Fruit fly (Drosophila melanogaster) whole organism, embryonic: ENCODE data around the gene ldbr.

ENCODE experiments used
- Adf1 ChIP-seq: fragments of 200-800 bp; sonication (Bioruptor generic); IDR thresholded peaks from 2 replicates; pipeline ENCODE4 v1.3.6; 2022; ENCODE audit warnings: missing biosample characterization, missing genetic modification characterization
- B-H1 ChIP-seq: fragments of 200-800 bp; sonication (Bioruptor generic); IDR thresholded peaks from 3 replicates; pipeline ENCODE4 v1.3.6; 2022; ENCODE audit warnings: missing biosample characterization, missing genetic modification characterization
- C15 ChIP-seq: fragments of 200-800 bp; sonication (Bioruptor generic); IDR thresholded peaks from 3 replicates; pipeline ENCODE4 v1.3.6; 2022; ENCODE audit warnings: missing biosample characterization, missing genetic modification characterization
- CG10366 ChIP-seq: fragments of 200-800 bp; sonication (Bioruptor generic); IDR thresholded peaks from 2 replicates; pipeline ENCODE4 v1.3.6; 2022; ENCODE audit warnings: missing biosample characterization, missing genetic modification characterization
- CG12299 ChIP-seq: fragments of 200-800 bp; sonication (Bioruptor generic); optimal IDR thresholded peaks from 2 replicates; lab custom pipeline; 2018; ENCODE audit warnings: missing biosample characterization, mild to moderate bottlenecking, missing genetic modification characterization
- CG14667 ChIP-seq: fragments of 200-800 bp; sonication (Bioruptor generic); IDR thresholded peaks from 2 replicates; pipeline ENCODE4 v1.3.6; 2022; ENCODE audit warnings: missing biosample characterization, missing genetic modification characterization
- CG1529 ChIP-seq: fragments of 200-800 bp; sonication (Bioruptor generic); optimal IDR thresholded peaks from 3 replicates; lab custom pipeline; 2018; ENCODE audit warnings: missing biosample characterization, missing genetic modification characterization
- CG18599 ChIP-seq: fragments of 200-800 bp; sonication (Bioruptor generic); optimal IDR thresholded peaks from 3 replicates; lab custom pipeline; 2017; ENCODE audit warnings: missing biosample characterization, missing genetic modification characterization, mild to moderate bottlenecking, moderate library complexity, missing genetic modification reagents
- CG18619 ChIP-seq: fragments of 200-800 bp; sonication (Bioruptor generic); optimal IDR thresholded peaks from 3 replicates; lab custom pipeline; 2017; ENCODE audit warnings: missing biosample characterization, mild to moderate bottlenecking, missing genetic modification characterization
- CG2199 ChIP-seq: fragments of 200-800 bp; sonication (Bioruptor generic); IDR thresholded peaks from 3 replicates; pipeline ENCODE4 v1.3.6; 2022; ENCODE audit warnings: missing biosample characterization, missing genetic modification characterization
- CG30020 ChIP-seq: fragments of 200-800 bp; optimal IDR thresholded peaks from 2 replicates; lab custom pipeline; 2019; ENCODE audit warnings: missing biosample characterization, mild to moderate bottlenecking, missing genetic modification characterization, moderate library complexity
- CG31441 ChIP-seq: fragments of 200-800 bp; sonication (Bioruptor generic); IDR thresholded peaks from 2 replicates; pipeline ENCODE4 v1.3.6; 2022; ENCODE audit warnings: missing biosample characterization, missing genetic modification characterization
- CG32532 ChIP-seq: fragments of 200-800 bp; sonication (Bioruptor generic); IDR thresholded peaks from 2 replicates; pipeline ENCODE4 v1.3.6; 2022; ENCODE audit warnings: missing biosample characterization, missing genetic modification characterization
- CG34224 ChIP-seq: fragments of 200-800 bp; sonication (Bioruptor generic); IDR thresholded peaks from 3 replicates; pipeline ENCODE4 v1.3.6; 2022; ENCODE audit warnings: missing biosample characterization, missing genetic modification characterization; ENCODE audit not compliant: partially characterized antibody
- CG4282 ChIP-seq: fragments of 200-800 bp; sonication (Bioruptor generic); optimal IDR thresholded peaks from 2 replicates; lab custom pipeline; 2016; ENCODE audit warnings: missing biosample characterization, missing genetic modification characterization
- CG4424 ChIP-seq: fragments of 200-800 bp; sonication (Bioruptor generic); optimal IDR thresholded peaks from 3 replicates; lab custom pipeline; 2016; ENCODE audit warnings: missing biosample characterization, missing genetic modification characterization
- CG4707 ChIP-seq: fragments of 200-800 bp; sonication (Bioruptor generic); optimal IDR thresholded peaks from 2 replicates; lab custom pipeline; 2018; ENCODE audit warnings: missing biosample characterization, mild to moderate bottlenecking, missing genetic modification characterization, moderate library complexity
- CG6254 ChIP-seq: fragments of 200-800 bp; sonication (Bioruptor generic); optimal IDR thresholded peaks from 3 replicates; lab custom pipeline; 2017; ENCODE audit warnings: mild to moderate bottlenecking, missing biosample characterization, missing genetic modification reagents, missing genetic modification characterization
- CG6854 ChIP-seq: fragments of 200-800 bp; sonication (Bioruptor generic); optimal IDR thresholded peaks from 3 replicates; lab custom pipeline; 2017; ENCODE audit warnings: missing biosample characterization, mild to moderate bottlenecking, missing genetic modification characterization
- CG7745 ChIP-seq: fragments of 200-800 bp; sonication (Bioruptor generic); optimal IDR thresholded peaks from 2 replicates; lab custom pipeline; 2018; ENCODE audit warnings: missing biosample characterization, mild to moderate bottlenecking, missing genetic modification characterization, moderate library complexity
- CG7786 ChIP-seq: fragments of 200-800 bp; sonication (Bioruptor generic); optimal IDR thresholded peaks from 2 replicates; lab custom pipeline; 2016; ENCODE audit warnings: missing biosample characterization, missing genetic modification characterization
- CG7987 ChIP-seq: fragments of 200-800 bp; sonication (Bioruptor generic); optimal IDR thresholded peaks from 2 replicates; lab custom pipeline; 2018; ENCODE audit warnings: missing biosample characterization, mild to moderate bottlenecking, missing genetic modification characterization, moderate library complexity
- CTCF ChIP-seq: fragments of 200-800 bp; sonication (Bioruptor generic); optimal IDR thresholded peaks from 2 replicates; lab custom pipeline; 2017; ENCODE audit warnings: missing biosample characterization, mild to moderate bottlenecking, missing genetic modification characterization, moderate library complexity
- Chrac-16 ChIP-seq: fragments of 200-800 bp; sonication (Bioruptor generic); optimal IDR thresholded peaks from 3 replicates; lab custom pipeline; 2016; ENCODE audit warnings: missing biosample characterization, missing genetic modification characterization
- CoRest ChIP-seq: fragments of 200-800 bp; sonication (Bioruptor generic); optimal IDR thresholded peaks from 3 replicates; lab custom pipeline; 2018; ENCODE audit warnings: missing biosample characterization, mild to moderate bottlenecking, missing genetic modification characterization, moderate library complexity
- Dek ChIP-seq: fragments of 200-800 bp; sonication (Bioruptor generic); optimal IDR thresholded peaks from 3 replicates; lab custom pipeline; 2019; ENCODE audit warnings: missing biosample characterization, mild to moderate bottlenecking, missing genetic modification characterization, moderate library complexity
- HLH4C ChIP-seq: fragments of 200-800 bp; sonication (Bioruptor generic); IDR thresholded peaks from 3 replicates; pipeline ENCODE4 v1.3.6; 2022; ENCODE audit warnings: missing biosample characterization, missing genetic modification characterization; ENCODE audit not compliant: partially characterized antibody
- Hand ChIP-seq: fragments of 200-800 bp; sonication (Bioruptor generic); optimal IDR thresholded peaks from 2 replicates; lab custom pipeline; 2017; ENCODE audit warnings: mild to moderate bottlenecking, missing biosample characterization, missing genetic modification reagents, missing genetic modification characterization
- MESR4 ChIP-seq: fragments of 200-800 bp; sonication (Bioruptor generic); optimal IDR thresholded peaks from 2 replicates; lab custom pipeline; 2018; ENCODE audit warnings: missing biosample characterization, mild to moderate bottlenecking, missing genetic modification characterization, moderate library complexity
- Mrtf ChIP-seq: fragments of 200-800 bp; sonication (Bioruptor generic); IDR thresholded peaks from 3 replicates; pipeline ENCODE4 v1.3.6; 2022; ENCODE audit warnings: missing biosample characterization, missing genetic modification characterization
- NFAT ChIP-seq: fragments of 200-800 bp; sonication (Bioruptor generic); IDR thresholded peaks from 2 replicates; pipeline ENCODE4 v1.3.6; 2022; ENCODE audit warnings: missing biosample characterization, missing genetic modification characterization
- Tbp ChIP-seq: fragments of >200 bp; optimal IDR thresholded peaks from 2 replicates; lab custom pipeline; 2018; ENCODE audit warnings: missing biosample characterization, missing genetic modification characterization
- Xbp1 ChIP-seq: fragments of 200-800 bp; sonication (Bioruptor generic); optimal IDR thresholded peaks from 3 replicates; lab custom pipeline; 2016; ENCODE audit warnings: missing biosample characterization, mild to moderate bottlenecking, missing genetic modification characterization
- ara ChIP-seq: fragments of 200-800 bp; sonication (Bioruptor generic); IDR thresholded peaks from 2 replicates; pipeline ENCODE4 v1.3.6; 2022; ENCODE audit warnings: missing biosample characterization, missing genetic modification characterization
- az2 ChIP-seq: fragments of 200-800 bp; sonication (Bioruptor generic); optimal IDR thresholded peaks from 3 replicates; lab custom pipeline; 2016; ENCODE audit warnings: missing biosample characterization, missing genetic modification characterization
- bowl ChIP-seq: fragments of 200-800 bp; sonication (Bioruptor generic); IDR thresholded peaks from 2 replicates; pipeline ENCODE4 v1.3.6; 2022; ENCODE audit warnings: missing biosample characterization, missing genetic modification characterization
- h ChIP-seq: fragments of >200 bp; optimal IDR thresholded peaks from 2 replicates; lab custom pipeline; 2017
- ind ChIP-seq: fragments of 200-800 bp; sonication (Bioruptor generic); optimal IDR thresholded peaks from 3 replicates; lab custom pipeline; 2016; ENCODE audit warnings: missing biosample characterization, missing genetic modification characterization
- jing ChIP-seq: fragments of 200-800 bp; sonication (Bioruptor generic); optimal IDR thresholded peaks from 2 replicates; lab custom pipeline; 2018; ENCODE audit warnings: missing biosample characterization, mild to moderate bottlenecking, missing genetic modification characterization
- lola ChIP-seq, 3 experiments: fragments of >200 bp in 2 of 3; fragments of 200-800 bp in 1 of 3; sonication (Bioruptor generic) in 1 of 3; optimal IDR thresholded peaks; 2 replicates each; lab custom pipeline; 2017 to 2019; ENCODE audit warnings: missing biosample characterization in 3 of 3, missing genetic modification characterization in 3 of 3, mild to moderate bottlenecking in 1 of 3, moderate library complexity in 1 of 3
- lov ChIP-seq, 2 experiments: fragments of 200-800 bp in 1 of 2; fragments of >200 bp in 1 of 2; sonication (Bioruptor generic) in 1 of 2; IDR thresholded peaks in 1 of 2; optimal IDR thresholded peaks in 1 of 2; 2 replicates in 1 of 2; 3 replicates in 1 of 2; pipeline versions ENCODE4 v1.3.6 to Lab custom; 2017 to 2022; ENCODE audit warnings: missing biosample characterization in 1 of 2, missing genetic modification characterization in 1 of 2
- oc ChIP-seq: fragments of 200-800 bp; sonication (Bioruptor generic); optimal IDR thresholded peaks from 2 replicates; lab custom pipeline; 2018; ENCODE audit warnings: missing biosample characterization, mild to moderate bottlenecking, missing genetic modification characterization, moderate library complexity
- pho ChIP-seq: fragments of 200-800 bp; sonication (Bioruptor generic); optimal IDR thresholded peaks from 2 replicates; lab custom pipeline; 2016; ENCODE audit warnings: missing biosample characterization, missing genetic modification characterization
- pita ChIP-seq: fragments of 200-800 bp; sonication (Bioruptor generic); optimal IDR thresholded peaks from 2 replicates; lab custom pipeline; 2017; ENCODE audit warnings: missing biosample characterization, mild to moderate bottlenecking, missing genetic modification characterization
- prd ChIP-seq, 3 experiments: fragments of >200 bp in 2 of 3; fragments of 200-800 bp in 1 of 3; sonication (Bioruptor generic) in 1 of 3; optimal IDR thresholded peaks in 2 of 3; IDR thresholded peaks in 1 of 3; 2 replicates in 2 of 3; 3 replicates in 1 of 3; pipeline versions ENCODE4 v1.3.6 to Lab custom; 2017 to 2022; ENCODE audit warnings: missing biosample characterization in 1 of 3, missing genetic modification characterization in 1 of 3
- psq ChIP-seq: fragments of 200-800 bp; sonication (Bioruptor generic); optimal IDR thresholded peaks from 2 replicates; lab custom pipeline; 2017; ENCODE audit warnings: missing biosample characterization, missing genetic modification characterization
- sens ChIP-seq: fragments of 200-800 bp; sonication (Bioruptor generic); peaks from one replicate; lab custom pipeline; 2016; ENCODE audit warnings: missing biosample characterization, missing genetic modification characterization
- tna ChIP-seq: fragments of 200-800 bp; sonication (Bioruptor generic); IDR thresholded peaks from 2 replicates; pipeline ENCODE4 v1.3.6; 2022; ENCODE audit warnings: missing biosample characterization, missing genetic modification characterization; ENCODE audit not compliant: partially characterized antibody
- tx ChIP-seq: fragments of 200-800 bp; sonication (Bioruptor generic); optimal IDR thresholded peaks from 2 replicates; lab custom pipeline; 2016; ENCODE audit warnings: missing biosample characterization, missing genetic modification characterization
- vnd ChIP-seq: fragments of 200-800 bp; sonication (Bioruptor generic); IDR thresholded peaks from 3 replicates; pipeline ENCODE4 v1.3.6; 2022; ENCODE audit warnings: missing biosample characterization, missing genetic modification characterization; ENCODE audit not compliant: partially characterized antibody
- zfh2 ChIP-seq: fragments of 200-800 bp; sonication (Bioruptor generic); optimal IDR thresholded peaks from 2 replicates; lab custom pipeline; 2016; ENCODE audit warnings: missing biosample characterization, missing genetic modification characterization

ldbr gene

dm6 chr3L:8081822-8082221, 39.8 kb upstream of the ldbr start (continued):
- TF ChIP-seq Adf1 (peak; percentile 63; the same call in 1 of the 2 replicates), C15 (GFP tag; lab: Robert Waterston, UW) (no peak), ara (GFP tag; lab: Robert Waterston, UW) (no peak), CG30020 (tag; lab: Kevin White, UChicago) (no peak), CG31441 (GFP tag; lab: Robert Waterston, UW) (no peak; the same call in 1 of the 2 replicates), CG32532 (GFP tag; lab: Robert Waterston, UW) (peak; percentile 56; the same call in 1 of the 2 replicates), Tbp (no peak), az2 (GFP tag; lab: Kevin White, UChicago) (no peak), Dek (tag; lab: Kevin White, UChicago) (peak; percentile 17), CTCF (GFP tag; lab: Kevin White, UChicago) (peak; percentile 35), lola (GFP tag; optimal IDR thresholded peaks at IDR 0.05; lab: Kevin White, UChicago) (no peak), ind (GFP tag; lab: Kevin White, UChicago) (peak; percentile 5), CG1529 (GFP tag; lab: Kevin White, UChicago) (peak; percentile 29), Hand (GFP tag; lab: Kevin White, UChicago) (peak; percentile 68), MESR4 (GFP tag; lab: Kevin White, UChicago) (no peak), sens (GFP tag; lab: Kevin White, UChicago) (peak; percentile 83), CG2199 (peak; percentile 86), CG34224 (GFP tag; lab: Robert Waterston, UW) (no peak; the same call in 2 of the 3 replicates), oc (tag; lab: Kevin White, UChicago) (peak; percentile 29), CG4282 (GFP tag; lab: Kevin White, UChicago) (no peak), Chrac-16 (no peak), vnd (GFP tag; lab: Robert Waterston, UW) (no peak), lov (optimal IDR thresholded peaks at IDR 0.05; lab: Kevin White, UChicago) (no peak), lov (GFP tag; IDR thresholded peaks at IDR 0.05; lab: Robert Waterston, UW) (no peak; the same call in 2 of the 3 replicates), CG14667 (GFP tag; lab: Robert Waterston, UW) (no peak), h (lab: Kevin White, UChicago) (no peak), CG6254 (no peak), HLH4C (no peak), CG7786 (GFP tag; lab: Kevin White, UChicago) (peak; percentile 19), tna (no peak), bowl (GFP tag; lab: Robert Waterston, UW) (no peak), B-H1 (GFP tag; lab: Robert Waterston, UW) (no peak; the same call in 2 of the 3 replicates), tx (GFP tag; lab: Kevin White, UChicago) (no peak), Mrtf (no peak), CG7745 (tag; lab: Kevin White, UChicago) (no peak), CG18599 (GFP tag; lab: Kevin White, UChicago) (peak; percentile 75), Xbp1 (GFP tag; lab: Kevin White, UChicago) (no peak), pita (GFP tag; lab: Kevin White, UChicago) (no peak), CG18619 (GFP tag; lab: Kevin White, UChicago) (peak; percentile 45), zfh2 (GFP tag; lab: Kevin White, UChicago) (no peak), psq (no peak), prd (optimal IDR thresholded peaks at IDR 0.05; lab: Kevin White, UChicago) (no peak), prd (GFP tag; IDR thresholded peaks at IDR 0.05; lab: Robert Waterston, UW) (no peak), CG4707 (GFP tag; lab: Kevin White, UChicago) (peak; percentile 44), CG7987 (GFP tag; lab: Kevin White, UChicago) (peak; percentile 78), CoRest (no peak), CG6854 (GFP tag; lab: Kevin White, UChicago) (peak; percentile 61), CG4424 (GFP tag; lab: Kevin White, UChicago) (no peak), pho (GFP tag; lab: Kevin White, UChicago) (peak; percentile 39), CG12299 (tag; lab: Kevin White, UChicago) (peak; percentile 57), CG10366 (GFP tag; lab: Robert Waterston, UW) (no peak), jing (GFP tag; lab: Kevin White, UChicago) (no peak), NFAT (GFP tag; lab: Robert Waterston, UW) (no peak; the same call in 1 of the 2 replicates)
